Fruit fly (Drosophila melanogaster): ENCODE measurements around the gene CG16711.

The CG16711 gene

DNA sequence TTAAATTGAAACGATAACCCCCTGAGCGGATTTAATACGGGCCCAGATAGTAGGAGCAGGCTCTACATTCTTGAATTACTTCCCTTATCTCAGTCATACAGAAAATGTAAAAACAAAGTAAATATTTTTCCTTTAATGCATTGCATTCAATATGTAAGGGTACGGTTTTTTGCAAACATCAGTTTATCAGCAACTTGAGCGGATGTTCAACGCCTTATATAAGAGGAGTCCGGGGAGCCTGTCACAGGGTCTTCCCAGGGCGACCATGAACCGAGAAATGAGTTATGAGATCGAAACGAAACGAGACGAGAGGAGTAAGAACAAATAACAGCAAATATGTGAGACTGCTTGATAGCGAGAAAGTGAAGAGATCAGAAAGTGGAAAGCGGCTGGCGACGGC lies 12.5 kb downstream of the CG16711 start:
- TF ChIP-seq vnd (GFP tag; IDR thresholded peaks at IDR 0.05; ENCODE audit: partially characterized antibody) (no peak), CG11696 (GFP tag; IDR thresholded peaks at IDR 0.05) (no peak), Pdp1 (GFP tag; optimal IDR thresholded peaks at IDR 0.05) (peak in 1 of 2 experiments; percentile 40), gcm (GFP tag; optimal IDR thresholded peaks at IDR 0.05) (peak; percentile 62), Sin3A (optimal IDR thresholded peaks at IDR 0.05) (no peak)

dm6 chr3L:9717101-9717500 lies 13.0 kb downstream of the CG16711 start:
- TF ChIP-seq onecut (GFP tag; IDR thresholded peaks at IDR 0.05) (peak; percentile 52), CG7745 (tag; optimal IDR thresholded peaks at IDR 0.05) (no peak)

DNA sequence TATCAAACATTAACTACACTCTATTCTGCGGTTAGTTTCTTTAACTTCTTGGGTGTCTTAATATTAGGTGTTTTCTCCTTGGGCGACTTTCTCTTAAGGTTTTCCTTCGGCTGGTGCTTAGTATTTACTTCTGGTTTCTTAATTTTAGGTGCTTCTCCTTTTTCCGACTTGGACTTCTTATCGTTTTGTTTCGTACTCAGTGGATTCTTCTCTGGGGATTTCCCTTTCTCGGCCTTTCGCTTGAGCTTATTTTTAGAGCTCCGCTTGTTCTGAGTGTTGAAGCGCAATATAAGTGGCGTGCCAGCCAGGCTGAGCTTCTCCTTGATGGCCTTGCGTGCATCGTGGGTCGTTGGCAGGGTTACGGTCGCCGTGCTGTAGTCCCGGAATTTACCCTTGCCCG lies 13.7 kb downstream of the CG16711 start:
- TF ChIP-seq CG7963 (GFP tag; IDR thresholded peaks at IDR 0.05; ENCODE audit: partially characterized antibody) (0 out of 3 replicates have a peak, but pooled peaks have one; percentile 15), tll (GFP tag; optimal IDR thresholded peaks at IDR 0.05) (no peak)

DNA sequence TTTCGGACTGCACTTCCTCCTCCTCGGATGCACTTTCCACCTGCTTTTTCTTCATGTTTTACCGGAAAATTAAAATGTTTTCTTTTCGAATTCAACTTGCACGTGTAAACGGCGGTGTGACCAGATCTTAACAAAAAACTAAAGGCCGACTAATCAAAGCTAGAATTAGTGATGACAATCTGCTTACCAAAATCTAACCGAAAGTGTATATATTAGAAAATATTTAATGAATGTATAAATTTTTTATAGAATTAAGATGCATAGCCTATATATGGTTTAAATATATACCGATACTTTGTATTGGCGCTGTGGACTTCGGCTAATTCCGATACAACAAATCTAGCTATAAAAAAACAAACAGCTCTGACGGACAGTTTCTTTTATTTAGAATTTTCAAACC lies 14.8 kb downstream of the CG16711 start, which contains the start of the genes CG18178 and CG14174:
Gene CG18178 (minus strand): TSS at position 216 of the 400 bp plus-strand sequence.
Gene CG14174 (plus strand): TSS at position 400 of the 400 bp plus-strand sequence.
- no peak for TF ChIP-seq CG6854 (GFP tag; optimal IDR thresholded peaks at IDR 0.05)
- TF ChIP-seq row (GFP tag; IDR thresholded peaks at IDR 0.05) = peak; percentile 90
- no peak for TF ChIP-seq crol (GFP tag; IDR thresholded peaks at IDR 0.05)
- 0 out of 3 replicates have a peak, but pooled peaks have one; percentile 24 for TF ChIP-seq CG2889 (GFP tag; IDR thresholded peaks at IDR 0.05)
- no peak for TF ChIP-seq HLH4C (GFP tag; IDR thresholded peaks at IDR 0.05; ENCODE audit: partially characterized antibody)
- TF ChIP-seq CkIIα-i1 (GFP tag; IDR thresholded peaks at IDR 0.05) = no peak
- TF ChIP-seq CG5245 (GFP tag; optimal IDR thresholded peaks at IDR 0.05) = peak; percentile 41
- TF ChIP-seq CG15073 (GFP tag; optimal IDR thresholded peaks at IDR 0.05) = no peak
- TF ChIP-seq CG7556 (GFP tag; optimal IDR thresholded peaks at IDR 0.05) = peak; percentile 35
- no peak for TF ChIP-seq Kr (GFP tag; optimal IDR thresholded peaks at IDR 0.05)
- peak; percentile 49 for TF ChIP-seq CG10654 (GFP tag; optimal IDR thresholded peaks at IDR 0.05)
- no peak for TF ChIP-seq sim (GFP tag; IDR thresholded peaks at IDR 0.05)
- peak; percentile 45 for TF ChIP-seq CG8388 (GFP tag; optimal IDR thresholded peaks at IDR 0.05)
- peak; percentile 78 for TF ChIP-seq CG18262 (tag; optimal IDR thresholded peaks at IDR 0.05)
- TF ChIP-seq Hr39 (optimal IDR thresholded peaks at IDR 0.05) = no peak
- peak; percentile 85 for TF ChIP-seq B-H2 (GFP tag; optimal IDR thresholded peaks at IDR 0.05)
- TF ChIP-seq emc (GFP tag; optimal IDR thresholded peaks at IDR 0.05) = no peak
- peak; percentile 56; the same call in 1 of the 2 replicates for TF ChIP-seq wor (GFP tag; IDR thresholded peaks at IDR 0.05)
- peak; percentile 60 for TF ChIP-seq lilli (GFP tag; optimal IDR thresholded peaks at IDR 0.05)
- peak; percentile 53 for TF ChIP-seq CG17359 (tag; optimal IDR thresholded peaks at IDR 0.05)
- TF ChIP-seq CG4424 (GFP tag; optimal IDR thresholded peaks at IDR 0.05) = peak; percentile 74
- no peak for TF ChIP-seq Ravus (GFP tag; IDR thresholded peaks at IDR 0.05)
- no peak for TF ChIP-seq CG6654 (GFP tag; optimal IDR thresholded peaks at IDR 0.05)
- no peak for TF ChIP-seq CG4282 (GFP tag; optimal IDR thresholded peaks at IDR 0.05)
- TF ChIP-seq CG7786 (GFP tag; optimal IDR thresholded peaks at IDR 0.05) = no peak
- no peak for TF ChIP-seq HLHmδ (GFP tag; optimal IDR thresholded peaks at IDR 0.05)
- peak; percentile 72 for TF ChIP-seq CG30020 (tag; optimal IDR thresholded peaks at IDR 0.05)
- no peak for TF ChIP-seq tx (GFP tag; optimal IDR thresholded peaks at IDR 0.05)
- peak; percentile 68 for TF ChIP-seq Fer3 (tag; optimal IDR thresholded peaks at IDR 0.05)
- no peak for TF ChIP-seq CG7963 (GFP tag; IDR thresholded peaks at IDR 0.05; ENCODE audit: partially characterized antibody)
- TF ChIP-seq Awh (GFP tag; IDR thresholded peaks at IDR 0.05) = no peak
- TF ChIP-seq CG10979 (tag; optimal IDR thresholded peaks at IDR 0.05) = peak; percentile 74
- TF ChIP-seq knrl (GFP tag; IDR thresholded peaks at IDR 0.05; ENCODE audit: partially characterized antibody) = 0 out of 3 replicates have a peak, but pooled peaks have one; percentile 26
- TF ChIP-seq CG3995 (GFP tag; optimal IDR thresholded peaks at IDR 0.05) = peak; percentile 2
- peak; percentile 25 for TF ChIP-seq CHES-1-like (GFP tag; optimal IDR thresholded peaks at IDR 0.05)
- peak; percentile 78 for TF ChIP-seq Ssrp (tag; optimal IDR thresholded peaks at IDR 0.05)
- TF ChIP-seq CG17328 (GFP tag; IDR thresholded peaks at IDR 0.05) = peak; percentile 67
- no peak for TF ChIP-seq toy (GFP tag; IDR thresholded peaks at IDR 0.05)

Data from whole organism, embryonic.